Worm (Caenorhabditis elegans) whole organism, L4 larva: ENCODE results near the gene set-2.
A peak's percentile ranks its signal among the peaks of the same experiment; 100 is the strongest.

ENCODE experiments used
- D1046.2 ChIP-seq: fragments of 200-800 bp; sonication (Bioruptor generic); IDR thresholded peaks from 2 replicates; pipeline ENCODE4 v1.3.6; 2022; ENCODE audit warnings: missing genetic modification characterization, missing compliant biosample characterization
- F10B5.3 ChIP-seq: sonication (generic microtip); optimal IDR thresholded peaks from 2 replicates; lab custom pipeline; 2016; ENCODE audit warnings: mild to moderate bottlenecking, missing genetic modification characterization, missing compliant biosample characterization
- F37D6.2 ChIP-seq: sonication (generic microtip); optimal IDR thresholded peaks from 2 replicates; lab custom pipeline; 2016; ENCODE audit warnings: mild to moderate bottlenecking, missing genetic modification characterization, missing compliant biosample characterization
- F44E2.7 ChIP-seq: fragments of 200-800 bp; sonication (Bioruptor generic); IDR thresholded peaks from 2 replicates; pipeline ENCODE4 v2.1.2; 2022; ENCODE audit warnings: missing genetic modification characterization, missing compliant biosample characterization
- F49E8.2 ChIP-seq: sonication (generic microtip); optimal IDR thresholded peaks from 2 replicates; lab custom pipeline; 2016; ENCODE audit warnings: missing compliant biosample characterization, mild to moderate bottlenecking, missing genetic modification characterization, borderline replicate concordance
- R02D3.7 ChIP-seq: fragments of 150-350 bp; sonication (generic microtip); optimal IDR thresholded peaks from 3 replicates; lab custom pipeline; 2014; ENCODE audit warnings: missing biosample characterization, missing genetic modification characterization
- T20F7.1 ChIP-seq: fragments of 200-800 bp; sonication (Bioruptor generic); optimal IDR thresholded peaks from 2 replicates; lab custom pipeline; 2018; ENCODE audit warnings: mild to moderate bottlenecking, missing genetic modification characterization, missing compliant biosample characterization
- Y105C5A.15 ChIP-seq: fragments of 200-800 bp; sonication (Bioruptor generic); IDR thresholded peaks from 2 replicates; pipeline ENCODE4 v1.3.6; 2022; ENCODE audit warnings: missing genetic modification characterization, missing compliant biosample characterization
- Y48G9A.11 ChIP-seq: fragments of 200-800 bp; sonication (Bioruptor generic); IDR thresholded peaks from 2 replicates; pipeline ENCODE4 v1.3.6; 2022; ENCODE audit warnings: missing genetic modification reagents, missing genetic modification characterization, missing compliant biosample characterization
- Y75B8A.6 ChIP-seq: fragments of 200-800 bp; sonication (Bioruptor generic); IDR thresholded peaks from 2 replicates; pipeline ENCODE4 v1.3.6; 2022; ENCODE audit warnings: missing genetic modification reagents, missing genetic modification characterization, missing compliant biosample characterization
- ZK337.2 ChIP-seq: fragments of 200-800 bp; sonication (Bioruptor generic); IDR thresholded peaks from 2 replicates; pipeline ENCODE4 v1.3.6; 2022; ENCODE audit warnings: missing genetic modification reagents, missing genetic modification characterization, missing compliant biosample characterization
- ZK546.5 ChIP-seq, 2 experiments: sonication (generic microtip); optimal IDR thresholded peaks; 2 replicates each; lab custom pipeline; 2017; ENCODE audit warnings: missing biosample characterization in 2 of 2, missing genetic modification characterization in 2 of 2
- arid-1 ChIP-seq: fragments of 200-800 bp; sonication (Bioruptor generic); conservative IDR thresholded peaks from 2 replicates; pipeline ENCODE4 v1.3.6; 2022; ENCODE audit warnings: missing genetic modification reagents, missing genetic modification characterization, missing compliant biosample characterization
- ceh-20 ChIP-seq: fragments of 200-800 bp; sonication (Bioruptor generic); IDR thresholded peaks from 2 replicates; pipeline ENCODE4 v1.3.6; 2022; ENCODE audit warnings: missing genetic modification reagents, missing genetic modification characterization, missing compliant biosample characterization
- daf-12 ChIP-seq: fragments of 150-350 bp; optimal IDR thresholded peaks from 2 replicates; lab custom pipeline; 2014; ENCODE audit warnings: missing biosample characterization, missing genetic modification reagents, missing genetic modification characterization
- dpl-1 ChIP-seq: fragments of 150-350 bp; optimal IDR thresholded peaks from 2 replicates; lab custom pipeline; 2014; ENCODE audit warnings: missing biosample characterization, missing genetic modification reagents, missing genetic modification characterization
- egl-43 ChIP-seq: fragments of 200-800 bp; sonication (Bioruptor generic); IDR thresholded peaks from 2 replicates; pipeline ENCODE4 v1.3.6; 2022; ENCODE audit warnings: missing genetic modification reagents, missing genetic modification characterization, missing compliant biosample characterization
- fos-1 ChIP-seq: fragments of 150-350 bp; optimal IDR thresholded peaks from 2 replicates; lab custom pipeline; 2014; ENCODE audit warnings: missing biosample characterization, missing genetic modification characterization
- gei-8 ChIP-seq: fragments of 200-800 bp; sonication (Bioruptor generic); optimal IDR thresholded peaks from 2 replicates; lab custom pipeline; 2018; ENCODE audit warnings: mild to moderate bottlenecking, missing genetic modification characterization, missing compliant biosample characterization
- hif-1 ChIP-seq, 2 experiments: sonication (generic microtip); optimal IDR thresholded peaks; 2 replicates each; lab custom pipeline; 2016 to 2017; ENCODE audit warnings: missing compliant biosample characterization in 2 of 2, missing genetic modification characterization in 2 of 2, missing genetic modification reagents in 2 of 2, missing genotype in 2 of 2, mild to moderate bottlenecking in 1 of 2
- hlh-11 ChIP-seq: fragments of 200-800 bp; sonication (Bioruptor generic); optimal IDR thresholded peaks from 2 replicates; lab custom pipeline; 2018; ENCODE audit warnings: mild to moderate bottlenecking, missing genetic modification characterization, missing compliant biosample characterization
- hlh-30 ChIP-seq: sonication (generic microtip); optimal IDR thresholded peaks from 2 replicates; lab custom pipeline; 2017; ENCODE audit warnings: antibody characterized with exemption, mild to moderate bottlenecking, missing genetic modification characterization, missing compliant biosample characterization; ENCODE audit not compliant: insufficient read depth
- hmg-1.1 ChIP-seq: fragments of 200-800 bp; sonication (Bioruptor generic); IDR thresholded peaks from 2 replicates; pipeline ENCODE4 v1.3.6; 2022; ENCODE audit warnings: missing genetic modification reagents, missing genetic modification characterization, missing compliant biosample characterization
- lin-1 ChIP-seq: fragments of 200-800 bp; sonication (Bioruptor generic); IDR thresholded peaks from 2 replicates; pipeline ENCODE4 v1.3.6; 2022; ENCODE audit warnings: missing genetic modification reagents, missing genetic modification characterization, missing compliant biosample characterization
- lin-29 ChIP-seq: fragments of 200-800 bp; sonication (Bioruptor generic); IDR thresholded peaks from 2 replicates; pipeline ENCODE4 v1.3.6; 2022; ENCODE audit warnings: missing genetic modification reagents, missing genetic modification characterization, missing compliant biosample characterization
- lin-38 ChIP-seq: fragments of 200-800 bp; sonication (Bioruptor generic); IDR thresholded peaks from 2 replicates; pipeline ENCODE4 v1.3.6; 2022; ENCODE audit warnings: missing genetic modification reagents, missing genetic modification characterization, missing compliant biosample characterization
- lin-39 ChIP-seq: fragments of 150-350 bp; optimal IDR thresholded peaks from 2 replicates; lab custom pipeline; 2014; ENCODE audit warnings: missing biosample characterization, missing genetic modification reagents, missing genetic modification characterization
- madf-5 ChIP-seq, 2 experiments: fragments of 200-800 bp; sonication (Bioruptor generic); IDR thresholded peaks; 2 replicates each; pipeline ENCODE4 v1.3.6; 2022; ENCODE audit warnings: missing compliant biosample characterization in 2 of 2, missing genetic modification characterization in 2 of 2
- madf-9 ChIP-seq: fragments of 200-800 bp; sonication (Bioruptor generic); conservative IDR thresholded peaks from 2 replicates; pipeline ENCODE4 v1.3.6; 2022; ENCODE audit warnings: missing genetic modification reagents, missing genetic modification characterization, missing compliant biosample characterization
- mes-2 ChIP-seq: sonication (generic microtip); optimal IDR thresholded peaks from 2 replicates; lab custom pipeline; 2016; ENCODE audit warnings: missing genotype, mild to moderate bottlenecking, missing genetic modification characterization, missing compliant biosample characterization; ENCODE audit not compliant: poor library complexity, severe bottlenecking
- nhr-10 ChIP-seq: fragments of 150-350 bp; optimal IDR thresholded peaks from 2 replicates; lab custom pipeline; 2014; ENCODE audit warnings: missing biosample characterization, missing genetic modification characterization
- nhr-11 ChIP-seq: fragments of 150-350 bp; optimal IDR thresholded peaks from 2 replicates; lab custom pipeline; 2014; ENCODE audit warnings: missing biosample characterization, missing genetic modification characterization
- nhr-42 ChIP-seq: fragments of 200-800 bp; sonication (Bioruptor generic); IDR thresholded peaks from 2 replicates; pipeline ENCODE4 v1.3.6; 2022; ENCODE audit warnings: missing genetic modification characterization, missing compliant biosample characterization
- nhr-48 ChIP-seq: sonication (generic microtip); optimal IDR thresholded peaks from 2 replicates; lab custom pipeline; 2016; ENCODE audit warnings: mild to moderate bottlenecking, missing genetic modification characterization, missing compliant biosample characterization
- pha-4 ChIP-seq, 2 experiments: fragments of 150-350 bp in 1 of 2; fragments of 200-800 bp in 1 of 2; sonication (Bioruptor generic) in 1 of 2; IDR thresholded peaks in 1 of 2; optimal IDR thresholded peaks in 1 of 2; 2 replicates each; pipeline versions ENCODE4 v1.3.6 to Lab custom; 2014 to 2022; ENCODE audit warnings: missing genetic modification characterization in 2 of 2, missing genetic modification reagents in 2 of 2, missing biosample characterization in 1 of 2, missing compliant biosample characterization in 1 of 2
- php-3 ChIP-seq: fragments of 200-800 bp; sonication (Bioruptor generic); IDR thresholded peaks from 2 replicates; pipeline ENCODE4 v1.3.6; 2022; ENCODE audit warnings: missing genetic modification reagents, missing genetic modification characterization, missing compliant biosample characterization
- rbr-2 ChIP-seq: sonication (generic microtip); optimal IDR thresholded peaks from 2 replicates; lab custom pipeline; 2016; ENCODE audit warnings: missing genotype, missing genetic modification characterization, missing compliant biosample characterization
- set-16 ChIP-seq: fragments of 200-800 bp; sonication (Bioruptor generic); IDR thresholded peaks from 2 replicates; pipeline ENCODE4 v1.3.6; 2022; ENCODE audit warnings: missing genetic modification reagents, missing genetic modification characterization, missing compliant biosample characterization
- spr-1 ChIP-seq: sonication (generic microtip); optimal IDR thresholded peaks from 2 replicates; lab custom pipeline; 2016; ENCODE audit warnings: mild to moderate bottlenecking, missing genetic modification characterization, missing compliant biosample characterization
- unc-130 ChIP-seq: sonication (generic microtip); optimal IDR thresholded peaks from 2 replicates; lab custom pipeline; 2016; ENCODE audit warnings: missing genetic modification reagents, missing genetic modification characterization, missing compliant biosample characterization
- zfp-3 ChIP-seq: fragments of 200-800 bp; sonication (Bioruptor generic); conservative IDR thresholded peaks from 2 replicates; pipeline ENCODE4 v1.3.6; 2022; ENCODE audit warnings: missing genetic modification reagents, missing genetic modification characterization, missing compliant biosample characterization

set-2 gene

DNA sequence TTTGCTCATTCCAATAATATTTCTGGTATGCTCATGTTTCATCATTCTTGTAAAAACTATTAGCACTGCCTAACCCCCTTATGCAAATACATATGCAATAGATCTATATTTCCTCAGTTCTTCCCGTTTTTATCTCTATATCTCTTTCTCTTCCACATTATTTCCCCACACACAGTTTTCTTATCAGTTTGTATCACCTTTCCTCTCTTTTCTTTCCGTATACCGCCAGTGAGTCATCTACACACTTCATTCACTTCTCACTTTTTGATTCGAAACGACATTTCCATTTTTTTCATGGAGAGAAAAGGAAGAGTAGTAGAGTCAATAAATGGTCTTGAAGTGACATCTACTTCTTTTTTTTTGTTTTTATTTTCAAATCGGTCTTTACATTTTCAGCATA is 23.6 kb downstream of the set-2 start (continued):
- TF ChIP-seq daf-12 (tag; lab: Kevin White, UChicago) (no peak), lin-29 (GFP tag; lab: Robert Waterston, UW) (no peak), R02D3.7 (tag; lab: Kevin White, UChicago) (no peak), set-16 (GFP tag; lab: Robert Waterston, UW) (no peak), arid-1 (no peak), php-3 (GFP tag; lab: Robert Waterston, UW) (no peak), lin-38 (GFP tag; lab: Robert Waterston, UW) (no peak), Y75B8A.6 (GFP tag; lab: Robert Waterston, UW) (no peak), nhr-10 (tag; lab: Kevin White, UChicago) (no peak), madf-5 (GFP tag; IDR thresholded peaks at IDR 0.05; lab: Robert Waterston, UW) (no peak), hlh-30 (tag; lab: Kevin White, UChicago) (no peak), madf-9 (GFP tag; lab: Robert Waterston, UW) (no peak), ZK337.2 (GFP tag; lab: Robert Waterston, UW) (no peak), egl-43 (GFP tag; lab: Robert Waterston, UW) (no peak), zfp-3 (GFP tag; lab: Robert Waterston, UW) (no peak), pha-4 (GFP tag; IDR thresholded peaks at IDR 0.05; lab: Robert Waterston, UW) (no peak), pha-4 (tag; optimal IDR thresholded peaks at IDR 0.05; lab: Kevin White, UChicago) (no peak), mes-2 (tag; lab: Kevin White, UChicago) (peak; percentile 22), ceh-20 (GFP tag; lab: Robert Waterston, UW) (no peak), nhr-11 (tag; lab: Kevin White, UChicago) (no peak), lin-1 (no peak), spr-1 (tag; lab: Kevin White, UChicago) (no peak), nhr-42 (GFP tag; lab: Robert Waterston, UW) (no peak), D1046.2 (GFP tag; lab: Robert Waterston, UW) (no peak), lin-39 (tag; lab: Kevin White, UChicago) (no peak), gei-8 (no peak), ZK546.5 (tag; optimal IDR thresholded peaks at IDR 0.05; lab: Kevin White, UChicago) (no peak), F44E2.7 (no peak)

DNA sequence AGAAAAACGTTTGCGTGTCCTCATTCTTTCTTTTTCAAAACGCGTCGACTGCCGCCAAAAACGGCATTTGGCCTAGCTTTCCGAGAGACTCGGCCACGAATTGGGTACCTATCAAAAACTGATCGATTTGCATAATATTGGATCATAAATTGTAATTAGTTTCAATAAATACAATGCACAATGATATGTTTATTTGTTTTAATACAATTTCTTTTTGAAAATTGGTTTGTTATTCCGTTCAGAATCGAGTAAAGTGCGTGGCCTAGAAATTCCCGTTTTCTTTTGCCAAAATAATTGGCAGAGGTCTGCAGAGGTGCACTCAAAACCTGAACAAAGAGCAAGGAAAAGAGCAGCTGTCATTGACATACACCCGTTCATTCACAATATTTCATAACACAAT is 24.6 kb downstream of the set-2 start, which contains the start of gene F26F4.8:
Gene F26F4.8, minus strand, starts transcription at position 69 of the 400 bp plus-strand sequence.
- TF ChIP-seq nhr-48 (tag; lab: Kevin White, UChicago): no peak
- TF ChIP-seq Y105C5A.15 (GFP tag; lab: Robert Waterston, UW): no peak
- TF ChIP-seq unc-130: peak; percentile 77
- TF ChIP-seq mes-2 (tag; lab: Kevin White, UChicago): peak; percentile 69
- peak; percentile 3 for TF ChIP-seq rbr-2
- TF ChIP-seq Y75B8A.6 (GFP tag; lab: Robert Waterston, UW): no peak
- TF ChIP-seq dpl-1: peak; percentile 49
- TF ChIP-seq hif-1 (tag; optimal IDR thresholded peaks at IDR 0.05; lab: Kevin White, UChicago): peak in 1 of 2 experiments; percentile 52
- TF ChIP-seq php-3 (GFP tag; lab: Robert Waterston, UW): no peak
- TF ChIP-seq F10B5.3: no peak
- TF ChIP-seq ZK546.5 (tag; optimal IDR thresholded peaks at IDR 0.05; lab: Kevin White, UChicago): no peak
- TF ChIP-seq F44E2.7: no peak
- TF ChIP-seq hmg-1.1 (GFP tag; lab: Robert Waterston, UW): no peak
- TF ChIP-seq T20F7.1: no peak
- no peak for TF ChIP-seq F49E8.2 (tag; lab: Kevin White, UChicago)

DNA sequence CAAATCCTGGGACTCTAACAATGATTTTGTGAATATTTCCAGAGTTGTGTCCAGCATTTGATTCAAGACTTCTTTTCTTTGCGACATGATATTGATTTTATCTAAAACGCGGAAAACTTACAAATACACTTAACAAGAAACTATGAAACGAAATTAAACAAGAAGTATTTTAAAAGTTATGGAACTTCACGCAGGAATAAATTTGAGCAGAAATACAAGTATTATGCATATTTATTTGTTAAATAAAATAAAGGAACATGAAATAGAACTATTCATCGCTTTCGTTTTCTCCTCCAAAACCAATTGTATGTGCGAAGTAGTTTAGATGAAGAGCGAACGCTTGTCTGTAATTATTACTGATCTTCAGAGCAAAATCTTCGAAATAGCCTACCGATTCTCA is 26.2 kb downstream of the set-2 start, which contains the start of gene kbp-2:
Gene kbp-2, minus strand, starts transcription at position 101 of the 400 bp plus-strand sequence.
- TF ChIP-seq hlh-11 (tag; lab: Kevin White, UChicago): no peak
- TF ChIP-seq Y48G9A.11: no peak
- no peak for TF ChIP-seq F37D6.2
- no peak for TF ChIP-seq ZK546.5 (tag; optimal IDR thresholded peaks at IDR 0.05; lab: Kevin White, UChicago)
- no peak for TF ChIP-seq fos-1 (tag; lab: Kevin White, UChicago)
